Fruit fly (Drosophila melanogaster) whole organism, embryonic: ENCODE data around the gene CG5104.
A peak's percentile ranks its signal among the peaks of the same experiment; 100 is the strongest.

ENCODE experiments used
- Antp ChIP-seq: fragments of 200-800 bp; sonication (Bioruptor generic); optimal IDR thresholded peaks from 3 replicates; lab custom pipeline; 2016; ENCODE audit warnings: missing biosample characterization, missing genetic modification characterization
- Bteb2 ChIP-seq: fragments of 200-800 bp; sonication (Bioruptor generic); optimal IDR thresholded peaks from 2 replicates; lab custom pipeline; 2016; ENCODE audit warnings: missing biosample characterization, missing genetic modification characterization
- CG10462 ChIP-seq: fragments of 200-800 bp; sonication (Bioruptor generic); optimal IDR thresholded peaks from 2 replicates; lab custom pipeline; 2016; ENCODE audit warnings: missing biosample characterization, missing genetic modification characterization
- CG10543 ChIP-seq: fragments of 200-800 bp; sonication (Bioruptor generic); optimal IDR thresholded peaks from 3 replicates; lab custom pipeline; 2017; ENCODE audit warnings: missing biosample characterization, mild to moderate bottlenecking, missing genetic modification characterization, moderate library complexity
- CG11085 ChIP-seq: fragments of 200-800 bp; sonication (Bioruptor generic); IDR thresholded peaks from 2 replicates; pipeline ENCODE4 v1.3.6; 2022; ENCODE audit warnings: missing biosample characterization, missing genetic modification characterization
- CG12219 ChIP-seq: fragments of 200-800 bp; sonication (Bioruptor generic); optimal IDR thresholded peaks from 3 replicates; lab custom pipeline; 2018; ENCODE audit warnings: missing biosample characterization, mild to moderate bottlenecking, missing genetic modification characterization
- CG12299 ChIP-seq: fragments of 200-800 bp; sonication (Bioruptor generic); optimal IDR thresholded peaks from 2 replicates; lab custom pipeline; 2018; ENCODE audit warnings: missing biosample characterization, mild to moderate bottlenecking, missing genetic modification characterization
- CG13287 ChIP-seq: fragments of 200-800 bp; sonication (Bioruptor generic); IDR thresholded peaks from 2 replicates; pipeline ENCODE4 v1.3.6; 2022; ENCODE audit warnings: missing biosample characterization, missing genetic modification characterization; ENCODE audit not compliant: partially characterized antibody
- CG13624 ChIP-seq: fragments of 200-800 bp; sonication (Bioruptor generic); optimal IDR thresholded peaks from 2 replicates; lab custom pipeline; 2016; ENCODE audit warnings: missing biosample characterization, missing genetic modification characterization
- CG17385 ChIP-seq: fragments of 200-800 bp; sonication (Bioruptor generic); optimal IDR thresholded peaks from 3 replicates; lab custom pipeline; 2018; ENCODE audit warnings: missing biosample characterization, mild to moderate bottlenecking, missing genetic modification characterization
- CG1832 ChIP-seq: fragments of 200-800 bp; sonication (Bioruptor generic); optimal IDR thresholded peaks from 2 replicates; lab custom pipeline; 2017; ENCODE audit warnings: missing biosample characterization, mild to moderate bottlenecking, missing genetic modification characterization, inconsistent platforms
- CG18599 ChIP-seq: fragments of 200-800 bp; sonication (Bioruptor generic); optimal IDR thresholded peaks from 3 replicates; lab custom pipeline; 2017; ENCODE audit warnings: missing biosample characterization, missing genetic modification characterization, mild to moderate bottlenecking, moderate library complexity, missing genetic modification reagents
- CG2202 ChIP-seq: fragments of 200-800 bp; sonication (Bioruptor generic); optimal IDR thresholded peaks from 2 replicates; lab custom pipeline; 2018; ENCODE audit warnings: missing biosample characterization, mild to moderate bottlenecking, missing genetic modification characterization
- CG30431 ChIP-seq: fragments of 200-800 bp; sonication (Bioruptor generic); optimal IDR thresholded peaks from 2 replicates; lab custom pipeline; 2017; ENCODE audit warnings: missing biosample characterization, missing genetic modification characterization
- CG31441 ChIP-seq: fragments of 200-800 bp; sonication (Bioruptor generic); IDR thresholded peaks from 2 replicates; pipeline ENCODE4 v1.3.6; 2022; ENCODE audit warnings: missing biosample characterization, missing genetic modification characterization
- CG3995 ChIP-seq: fragments of 200-800 bp; sonication (Bioruptor generic); optimal IDR thresholded peaks from 3 replicates; lab custom pipeline; 2016; ENCODE audit warnings: missing biosample characterization, missing genetic modification characterization
- CG43689 ChIP-seq: fragments of 200-800 bp; sonication (Bioruptor generic); IDR thresholded peaks from 2 replicates; pipeline ENCODE4 v1.3.6; 2022; ENCODE audit warnings: missing biosample characterization, missing genetic modification characterization
- CG9437 ChIP-seq: fragments of 200-800 bp; sonication (Bioruptor generic); optimal IDR thresholded peaks from 2 replicates; lab custom pipeline; 2018; ENCODE audit warnings: missing biosample characterization, mild to moderate bottlenecking, missing genetic modification characterization
- CG9797 ChIP-seq: fragments of 200-800 bp; sonication (Bioruptor generic); optimal IDR thresholded peaks from 3 replicates; lab custom pipeline; 2018; ENCODE audit warnings: missing biosample characterization, mild to moderate bottlenecking, missing genetic modification characterization
- CoRest ChIP-seq: fragments of 200-800 bp; sonication (Bioruptor generic); optimal IDR thresholded peaks from 3 replicates; lab custom pipeline; 2018; ENCODE audit warnings: missing biosample characterization, mild to moderate bottlenecking, missing genetic modification characterization, moderate library complexity
- GATAe ChIP-seq: fragments of 200-800 bp; sonication (Bioruptor generic); conservative IDR thresholded peaks from 2 replicates; pipeline ENCODE4 v1.3.6; 2022; ENCODE audit warnings: missing biosample characterization, missing genetic modification characterization
- HHEX ChIP-seq: fragments of 200-800 bp; sonication (Bioruptor generic); optimal IDR thresholded peaks from 3 replicates; lab custom pipeline; 2017; ENCODE audit warnings: missing biosample characterization, mild to moderate bottlenecking, missing genetic modification characterization, missing genetic modification reagents
- Hey ChIP-seq: fragments of 200-800 bp; sonication (Bioruptor generic); optimal IDR thresholded peaks from 3 replicates; lab custom pipeline; 2018; ENCODE audit warnings: missing biosample characterization, mild to moderate bottlenecking, missing genetic modification characterization
- Mad ChIP-seq: fragments of 200-800 bp; sonication (Bioruptor generic); optimal IDR thresholded peaks from 2 replicates; lab custom pipeline; 2016; ENCODE audit warnings: missing biosample characterization, missing genetic modification characterization
- Side ChIP-seq: fragments of 200-800 bp; sonication (Bioruptor generic); optimal IDR thresholded peaks from 2 replicates; lab custom pipeline; 2016; ENCODE audit warnings: missing biosample characterization, missing genetic modification characterization
- Usf ChIP-seq: fragments of 200-800 bp; sonication (Bioruptor generic); optimal IDR thresholded peaks from 2 replicates; lab custom pipeline; 2017; ENCODE audit warnings: missing genotype, missing biosample characterization, missing genetic modification characterization
- bigmax ChIP-seq: fragments of 200-800 bp; sonication (Bioruptor generic); optimal IDR thresholded peaks from 2 replicates; lab custom pipeline; 2018; ENCODE audit warnings: missing biosample characterization, mild to moderate bottlenecking, missing genetic modification characterization
- bowl ChIP-seq: fragments of 200-800 bp; sonication (Bioruptor generic); IDR thresholded peaks from 2 replicates; pipeline ENCODE4 v1.3.6; 2022; ENCODE audit warnings: missing biosample characterization, missing genetic modification characterization
- chif ChIP-seq, 2 experiments: fragments of 200-800 bp; sonication (Bioruptor generic); optimal IDR thresholded peaks; 3 replicates each; lab custom pipeline; 2016; ENCODE audit warnings: missing biosample characterization in 2 of 2, missing genetic modification characterization in 2 of 2
- crol ChIP-seq: fragments of 200-800 bp; sonication (Bioruptor generic); IDR thresholded peaks from 2 replicates; pipeline ENCODE4 v1.3.6; 2022; ENCODE audit warnings: missing biosample characterization, missing genetic modification characterization
- disco-r ChIP-seq: fragments of 200-800 bp; sonication (Bioruptor generic); optimal IDR thresholded peaks from 2 replicates; lab custom pipeline; 2016; ENCODE audit warnings: missing biosample characterization, missing genetic modification characterization
- dmrt11E ChIP-seq: fragments of 200-800 bp; sonication (Bioruptor generic); optimal IDR thresholded peaks from 3 replicates; lab custom pipeline; 2018; ENCODE audit warnings: missing biosample characterization, mild to moderate bottlenecking, missing genetic modification characterization, moderate library complexity
- ems ChIP-seq: fragments of 200-800 bp; sonication (Bioruptor generic); optimal IDR thresholded peaks from 3 replicates; lab custom pipeline; 2016; ENCODE audit warnings: missing biosample characterization, missing genetic modification characterization
- ewg ChIP-seq: fragments of 200-800 bp; sonication (Bioruptor generic); optimal IDR thresholded peaks from 3 replicates; lab custom pipeline; 2017; ENCODE audit warnings: mild to moderate bottlenecking, missing biosample characterization, missing genetic modification reagents, missing genetic modification characterization
- fd96Cb ChIP-seq: fragments of 200-800 bp; sonication (Bioruptor generic); optimal IDR thresholded peaks from 2 replicates; lab custom pipeline; 2018; ENCODE audit warnings: missing biosample characterization, mild to moderate bottlenecking, missing genetic modification characterization, moderate library complexity
- ftz-f1 ChIP-seq: fragments of 200-800 bp; sonication (Bioruptor generic); optimal IDR thresholded peaks from 2 replicates; lab custom pipeline; 2016; ENCODE audit warnings: missing biosample characterization, missing genetic modification characterization
- hkb ChIP-seq, 2 experiments: fragments of 200-800 bp in 1 of 2; fragments of >200 bp in 1 of 2; sonication (Bioruptor generic) in 1 of 2; IDR thresholded peaks in 1 of 2; optimal IDR thresholded peaks in 1 of 2; 2 replicates each; pipeline versions ENCODE4 v1.3.6 to Lab custom; 2017 to 2022; ENCODE audit warnings: missing biosample characterization in 1 of 2, missing genetic modification characterization in 1 of 2
- insv ChIP-seq, 2 experiments: fragments of 200-800 bp; sonication (Bioruptor generic); optimal IDR thresholded peaks; 3 replicates each; lab custom pipeline; 2016 to 2018; ENCODE audit warnings: missing biosample characterization in 2 of 2, missing genetic modification characterization in 2 of 2
- kay ChIP-seq: fragments of 200-800 bp; sonication (Bioruptor generic); optimal IDR thresholded peaks from 2 replicates; lab custom pipeline; 2016; ENCODE audit warnings: missing biosample characterization, missing genetic modification characterization
- kni ChIP-seq: fragments of 200-800 bp; sonication (Bioruptor generic); optimal IDR thresholded peaks from 3 replicates; lab custom pipeline; 2017; ENCODE audit warnings: mild to moderate bottlenecking, missing biosample characterization, missing genetic modification reagents, missing genetic modification characterization
- lov ChIP-seq, 2 experiments: fragments of 200-800 bp in 1 of 2; fragments of >200 bp in 1 of 2; sonication (Bioruptor generic) in 1 of 2; IDR thresholded peaks in 1 of 2; optimal IDR thresholded peaks in 1 of 2; 2 replicates in 1 of 2; 3 replicates in 1 of 2; pipeline versions ENCODE4 v1.3.6 to Lab custom; 2017 to 2022; ENCODE audit warnings: missing biosample characterization in 1 of 2, missing genetic modification characterization in 1 of 2
- pb ChIP-seq: fragments of 200-800 bp; sonication (Bioruptor generic); optimal IDR thresholded peaks from 3 replicates; lab custom pipeline; 2016; ENCODE audit warnings: missing biosample characterization, missing genetic modification characterization
- pfk ChIP-seq: fragments of 200-800 bp; sonication (Bioruptor generic); optimal IDR thresholded peaks from 2 replicates; lab custom pipeline; 2018; ENCODE audit warnings: missing biosample characterization, mild to moderate bottlenecking, missing genetic modification characterization, moderate library complexity
- slbo ChIP-seq: fragments of 200-800 bp; sonication (Bioruptor generic); IDR thresholded peaks from 2 replicates; pipeline ENCODE4 v1.3.6; 2022; ENCODE audit warnings: missing biosample characterization, missing genetic modification characterization
- ttk ChIP-seq: fragments of 200-800 bp; sonication (Bioruptor generic); IDR thresholded peaks from 2 replicates; pipeline ENCODE4 v2.1.2; 2022; ENCODE audit warnings: missing biosample characterization, missing genetic modification characterization
- tx ChIP-seq: fragments of 200-800 bp; sonication (Bioruptor generic); optimal IDR thresholded peaks from 2 replicates; lab custom pipeline; 2016; ENCODE audit warnings: missing biosample characterization, missing genetic modification characterization
- unpg ChIP-seq: fragments of 200-800 bp; sonication (Bioruptor generic); optimal IDR thresholded peaks from 3 replicates; lab custom pipeline; 2018; ENCODE audit warnings: missing biosample characterization, mild to moderate bottlenecking, missing genetic modification characterization, moderate library complexity

Gene CG5104

dm6 chr3L:20471499-20472313, 49.1 kb upstream of the CG5104 start (continued):
- TF ChIP-seq ems (GFP tag; lab: Kevin White, UChicago) (peak; percentile 60), CG10543 (GFP tag; lab: Kevin White, UChicago) (peak; percentile 43), kni (peak; percentile 64), CG2202 (tag; lab: Kevin White, UChicago) (peak; percentile 80), CG17385 (GFP tag; lab: Kevin White, UChicago) (peak; percentile 43), unpg (GFP tag; lab: Kevin White, UChicago) (peak; percentile 17), Usf (GFP tag; lab: Kevin White, UChicago) (no peak), CG10462 (GFP tag; lab: Kevin White, UChicago) (peak; percentile 41), slbo (GFP tag; lab: Robert Waterston, UW) (peak; percentile 29; the same call in 1 of the 2 replicates), CG11085 (no peak), Bteb2 (GFP tag; lab: Kevin White, UChicago) (peak; percentile 13), insv (GFP tag; optimal IDR thresholded peaks at IDR 0.05; lab: Kevin White, UChicago) (no peak), ftz-f1 (GFP tag; lab: Kevin White, UChicago) (peak; percentile 64), CG13287 (GFP tag; lab: Robert Waterston, UW) (no peak), crol (GFP tag; lab: Robert Waterston, UW) (peak; percentile 7; the same call in 1 of the 2 replicates), chif (GFP tag; optimal IDR thresholded peaks at IDR 0.05; lab: Kevin White, UChicago) (peak; percentile 45 to 70), CG13624 (GFP tag; lab: Kevin White, UChicago) (peak; percentile 0), dmrt11E (tag; lab: Kevin White, UChicago) (peak; percentile 70), CG30431 (peak; percentile 27), CG12219 (peak; percentile 30), Antp (GFP tag; lab: Kevin White, UChicago) (peak; percentile 50), CG3995 (GFP tag; lab: Kevin White, UChicago) (peak; percentile 6), disco-r (GFP tag; lab: Kevin White, UChicago) (peak; percentile 61), hkb (optimal IDR thresholded peaks at IDR 0.05; lab: Kevin White, UChicago) (no peak), hkb (GFP tag; IDR thresholded peaks at IDR 0.05; lab: Robert Waterston, UW) (no peak), bowl (GFP tag; lab: Robert Waterston, UW) (0 out of 2 replicates have a peak, but pooled peaks have one; percentile 22), CG18599 (GFP tag; lab: Kevin White, UChicago) (peak; percentile 79), GATAe (GFP tag; lab: Robert Waterston, UW) (no peak), CG12299 (tag; lab: Kevin White, UChicago) (no peak), kay (GFP tag; lab: Kevin White, UChicago) (peak; percentile 17), CG1832 (GFP tag; lab: Kevin White, UChicago) (no peak), CG9437 (peak; percentile 22), ttk (GFP tag; lab: Robert Waterston, UW) (no peak), tx (GFP tag; lab: Kevin White, UChicago) (no peak), CG43689 (GFP tag; lab: Robert Waterston, UW) (no peak), lov (optimal IDR thresholded peaks at IDR 0.05; lab: Kevin White, UChicago) (no peak), lov (GFP tag; IDR thresholded peaks at IDR 0.05; lab: Robert Waterston, UW) (no peak), Mad (peak; percentile 50), CoRest (tag; lab: Kevin White, UChicago) (peak; percentile 37), CG31441 (GFP tag; lab: Robert Waterston, UW) (peak; percentile 61; the same call in 1 of the 2 replicates), Hey (tag; lab: Kevin White, UChicago) (peak; percentile 61), pfk (GFP tag; lab: Kevin White, UChicago) (peak; percentile 19), HHEX (GFP tag; lab: Kevin White, UChicago) (peak; percentile 75), bigmax (GFP tag; lab: Kevin White, UChicago) (peak; percentile 3), CG9797 (GFP tag; lab: Kevin White, UChicago) (no peak), Side (peak; percentile 61), ewg (GFP tag; lab: Kevin White, UChicago) (peak; percentile 32), pb (GFP tag; lab: Kevin White, UChicago) (peak; percentile 4), fd96Cb (tag; lab: Kevin White, UChicago) (no peak)
